Fruit fly (Drosophila melanogaster) whole organism, adult: ENCODE data around the gene lectin-24A.

Source experiments
- Hr96 ChIP-seq: fragments of 200-800 bp; sonication (Bioruptor generic); optimal IDR thresholded peaks from 2 replicates; lab custom pipeline; 2016; ENCODE audit warnings: missing biosample characterization, missing genetic modification characterization
- Mnt ChIP-seq: fragments of 200-800 bp; sonication (Bioruptor generic); optimal IDR thresholded peaks from 2 replicates; lab custom pipeline; 2016; ENCODE audit warnings: missing biosample characterization, mild to moderate bottlenecking, missing genetic modification characterization
- ovo ChIP-seq: fragments of 200-800 bp; sonication (Bioruptor generic); optimal IDR thresholded peaks from 2 replicates; lab custom pipeline; 2016; ENCODE audit warnings: missing biosample characterization, missing genetic modification characterization
- tj ChIP-seq: fragments of 200-800 bp; sonication (Bioruptor generic); optimal IDR thresholded peaks from 3 replicates; lab custom pipeline; 2017; ENCODE audit warnings: missing biosample characterization, mild to moderate bottlenecking, missing genetic modification characterization, moderate library complexity

DNA sequence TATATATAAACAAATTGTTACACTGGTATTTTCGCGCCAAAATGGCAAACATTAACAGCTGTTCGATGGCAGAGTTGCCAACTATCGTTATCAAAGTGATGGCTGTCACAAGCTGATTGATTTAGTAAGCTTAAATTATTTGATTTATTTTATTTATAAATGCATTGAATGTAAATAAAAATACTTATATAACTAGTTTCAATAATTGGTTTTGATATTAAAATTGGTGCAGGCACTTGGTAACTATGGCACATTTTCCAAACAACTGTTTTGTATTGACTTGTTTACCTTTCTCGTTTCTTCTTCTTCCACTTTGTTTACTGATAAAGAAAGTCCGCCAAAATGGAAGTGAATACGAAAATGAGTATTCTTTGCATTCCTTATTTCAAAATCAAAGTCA lies 5.9 kb downstream of the lectin-24A start, which contains the start of gene cutlet:
- no peak for TF ChIP-seq tj (GFP tag; lab: Kevin White, UChicago)
- no peak for TF ChIP-seq Hr96 (GFP tag; lab: Kevin White, UChicago)
- no peak for TF ChIP-seq ovo (GFP tag; lab: Kevin White, UChicago)
- no peak for TF ChIP-seq Mnt (GFP tag; lab: Kevin White, UChicago)
